Worm (Caenorhabditis elegans): ENCODE data around the gene C04F6.9.

The C04F6.9 gene

ce11 chrX:3401701-3402100 lies at the start of gene C04F6.9:
C04F6.9 (plus strand) TSS chrX:3402001.
- TF ChIP-seq scrt-1 (GFP tag; IDR thresholded peaks at IDR 0.05) (no peak), flt-1 (GFP tag; IDR thresholded peaks at IDR 0.05) (no peak), ets-7 (tag; optimal IDR thresholded peaks at IDR 0.05) (no peak), tbx-37 (GFP tag; conservative IDR thresholded peaks at IDR 0.05) (no peak), hnd-1 (tag; optimal IDR thresholded peaks at IDR 0.05) (no peak), hmbx-1 (tag; optimal IDR thresholded peaks at IDR 0.05) (no peak), sea-1 (GFP tag; conservative IDR thresholded peaks at IDR 0.05) (no peak), F13C5.2 (tag; optimal IDR thresholded peaks at IDR 0.05) (no peak), pes-1 (GFP tag; IDR thresholded peaks at IDR 0.05) (no peak), B0310.2 (tag; optimal IDR thresholded peaks at IDR 0.05) (no peak), ama-1 (optimal IDR thresholded peaks at IDR 0.05) (no peak), aly-1 (tag; optimal IDR thresholded peaks at IDR 0.05) (no peak), ceh-36 (tag; optimal IDR thresholded peaks at IDR 0.05) (no peak), ceh-13 (GFP tag; optimal IDR thresholded peaks at IDR 0.05) (no peak)

- TF ChIP-seq aly-1 (tag; optimal IDR thresholded peaks at IDR 0.05) (no peak), ceh-13 (GFP tag; optimal IDR thresholded peaks at IDR 0.05) (no peak), hmbx-1 (tag; optimal IDR thresholded peaks at IDR 0.05) (no peak), ama-1 (optimal IDR thresholded peaks at IDR 0.05) (no peak), tra-4 (tag; optimal IDR thresholded peaks at IDR 0.05) (no peak), B0310.2 (tag; optimal IDR thresholded peaks at IDR 0.05) (no peak), flt-1 (GFP tag; IDR thresholded peaks at IDR 0.05) (no peak), tbx-37 (GFP tag; conservative IDR thresholded peaks at IDR 0.05) (no peak), pes-1 (GFP tag; IDR thresholded peaks at IDR 0.05) (no peak), scrt-1 (GFP tag; IDR thresholded peaks at IDR 0.05) (no peak), hmg-4 (GFP tag; optimal IDR thresholded peaks at IDR 0.05) (no peak), ets-7 (tag; optimal IDR thresholded peaks at IDR 0.05) (no peak), tbx-11 (GFP tag; IDR thresholded peaks at IDR 0.05) (no peak), hnd-1 (tag; optimal IDR thresholded peaks at IDR 0.05) (no peak), F13C5.2 (tag; optimal IDR thresholded peaks at IDR 0.05) (no peak), ceh-36 (tag; optimal IDR thresholded peaks at IDR 0.05) (no peak), sea-1 (GFP tag; conservative IDR thresholded peaks at IDR 0.05) (no peak)
Observed at ce11 chrX:3362378-3362777, 39.4 kb upstream of the C04F6.9 start, which contains the start of gene dhs-26. dhs-26 (minus strand) TSS chrX:3362493.

- TF ChIP-seq B0310.2 (tag; optimal IDR thresholded peaks at IDR 0.05): no peak
- TF ChIP-seq F13C5.2 (tag; optimal IDR thresholded peaks at IDR 0.05): no peak
- TF ChIP-seq tbx-37 (GFP tag; conservative IDR thresholded peaks at IDR 0.05): no peak
- no peak for TF ChIP-seq sea-1 (GFP tag; conservative IDR thresholded peaks at IDR 0.05)
- no peak for TF ChIP-seq ceh-13 (GFP tag; optimal IDR thresholded peaks at IDR 0.05)
- no peak for TF ChIP-seq hmg-4 (GFP tag; optimal IDR thresholded peaks at IDR 0.05)
- TF ChIP-seq pes-1 (GFP tag; IDR thresholded peaks at IDR 0.05): no peak
- TF ChIP-seq tra-4 (tag; optimal IDR thresholded peaks at IDR 0.05): no peak
- TF ChIP-seq ets-7 (tag; optimal IDR thresholded peaks at IDR 0.05): no peak
- TF ChIP-seq ceh-36 (tag; optimal IDR thresholded peaks at IDR 0.05): no peak
- no peak for TF ChIP-seq hnd-1 (tag; optimal IDR thresholded peaks at IDR 0.05)
- TF ChIP-seq aly-1 (tag; optimal IDR thresholded peaks at IDR 0.05): no peak
- no peak for TF ChIP-seq scrt-1 (GFP tag; IDR thresholded peaks at IDR 0.05)
- TF ChIP-seq tbx-11 (GFP tag; IDR thresholded peaks at IDR 0.05): no peak
- no peak for TF ChIP-seq flt-1 (GFP tag; IDR thresholded peaks at IDR 0.05)
- no peak for TF ChIP-seq hmbx-1 (tag; optimal IDR thresholded peaks at IDR 0.05)
Observed at ce11 chrX:3366782-3367181, 35.0 kb upstream of the C04F6.9 start.

DNA sequence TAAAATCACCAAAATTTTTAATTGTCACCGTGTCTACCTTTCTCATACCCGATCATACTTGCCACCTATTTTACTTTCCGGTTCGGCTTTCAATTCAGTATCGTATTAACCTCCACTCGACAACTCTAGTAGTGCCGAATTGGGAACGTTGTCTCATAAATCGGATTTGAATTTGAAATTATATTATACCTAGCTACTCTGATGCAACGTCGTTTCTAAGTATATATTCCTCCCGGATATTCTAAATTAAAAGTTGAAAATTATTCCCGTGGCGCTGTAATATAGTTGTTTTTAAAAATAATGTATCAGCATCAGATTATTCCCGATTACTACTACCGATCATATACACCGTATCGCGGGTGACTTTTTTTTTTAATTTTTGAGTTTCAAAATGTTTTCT lies 33.1 kb upstream of the C04F6.9 start, which contains the start of gene ZK563.2:
Gene ZK563.2 (plus strand): TSS at position 301 of the 400 bp plus-strand sequence.
- TF ChIP-seq ama-1 (optimal IDR thresholded peaks at IDR 0.05): no peak
- no peak for TF ChIP-seq tbx-11 (GFP tag; IDR thresholded peaks at IDR 0.05)
- no peak for TF ChIP-seq tra-4 (tag; optimal IDR thresholded peaks at IDR 0.05)
- no peak for TF ChIP-seq hmbx-1 (tag; optimal IDR thresholded peaks at IDR 0.05)
- no peak for TF ChIP-seq tbx-37 (GFP tag; conservative IDR thresholded peaks at IDR 0.05)
- no peak for TF ChIP-seq hmg-4 (GFP tag; optimal IDR thresholded peaks at IDR 0.05)
- TF ChIP-seq pes-1 (GFP tag; IDR thresholded peaks at IDR 0.05): no peak
- no peak for TF ChIP-seq scrt-1 (GFP tag; IDR thresholded peaks at IDR 0.05)

- TF ChIP-seq ceh-13 (GFP tag; optimal IDR thresholded peaks at IDR 0.05) (no peak), sea-1 (GFP tag; conservative IDR thresholded peaks at IDR 0.05) (no peak), B0310.2 (tag; optimal IDR thresholded peaks at IDR 0.05) (no peak), ets-7 (tag; optimal IDR thresholded peaks at IDR 0.05) (no peak), hmbx-1 (tag; optimal IDR thresholded peaks at IDR 0.05) (no peak), ceh-36 (tag; optimal IDR thresholded peaks at IDR 0.05) (no peak), tbx-37 (GFP tag; conservative IDR thresholded peaks at IDR 0.05) (no peak), ama-1 (optimal IDR thresholded peaks at IDR 0.05) (no peak), pes-1 (GFP tag; IDR thresholded peaks at IDR 0.05) (no peak), F13C5.2 (tag; optimal IDR thresholded peaks at IDR 0.05) (no peak), aly-1 (tag; optimal IDR thresholded peaks at IDR 0.05) (no peak), hnd-1 (tag; optimal IDR thresholded peaks at IDR 0.05) (no peak), hmg-4 (GFP tag; optimal IDR thresholded peaks at IDR 0.05) (no peak), tbx-11 (GFP tag; IDR thresholded peaks at IDR 0.05) (no peak), flt-1 (GFP tag; IDR thresholded peaks at IDR 0.05) (no peak), scrt-1 (GFP tag; IDR thresholded peaks at IDR 0.05) (no peak), tra-4 (tag; optimal IDR thresholded peaks at IDR 0.05) (no peak)
Observed at ce11 chrX:3369442-3369841, 32.4 kb upstream of the C04F6.9 start.

DNA sequence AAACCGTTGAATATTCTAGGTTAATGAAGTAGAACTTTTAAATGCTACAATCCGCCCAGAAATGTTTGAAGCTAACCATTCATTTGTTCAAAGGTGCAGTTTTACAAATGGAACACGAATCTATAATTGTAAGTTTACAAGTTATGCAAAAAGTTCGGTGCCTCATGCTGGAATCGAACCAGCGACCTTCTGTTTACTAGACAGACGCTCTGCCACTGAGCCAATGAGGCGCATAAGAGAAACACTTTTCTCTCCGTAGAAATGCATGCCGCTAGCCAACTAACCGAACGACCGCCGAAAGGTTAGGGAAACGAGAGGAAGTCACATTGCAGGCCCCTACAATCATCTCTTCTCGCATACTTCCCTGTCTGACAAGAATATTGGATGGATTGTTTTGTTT lies 30.5 kb upstream of the C04F6.9 start:
- peak; percentile 93 for TF ChIP-seq scrt-1 (GFP tag; IDR thresholded peaks at IDR 0.05)
- TF ChIP-seq ets-7 (tag; optimal IDR thresholded peaks at IDR 0.05): peak; percentile 36
- TF ChIP-seq F13C5.2 (tag; optimal IDR thresholded peaks at IDR 0.05): peak; percentile 86
- peak; percentile 88 for TF ChIP-seq aly-1 (tag; optimal IDR thresholded peaks at IDR 0.05)
- peak; percentile 71 for TF ChIP-seq tra-4 (tag; optimal IDR thresholded peaks at IDR 0.05)
- peak; percentile 92 for TF ChIP-seq sea-1 (GFP tag; conservative IDR thresholded peaks at IDR 0.05)
- peak; percentile 81 for TF ChIP-seq B0310.2 (tag; optimal IDR thresholded peaks at IDR 0.05)
- peak; percentile 81 for TF ChIP-seq ceh-13 (GFP tag; optimal IDR thresholded peaks at IDR 0.05)
- TF ChIP-seq ama-1 (optimal IDR thresholded peaks at IDR 0.05): no peak
- TF ChIP-seq ceh-36 (tag; optimal IDR thresholded peaks at IDR 0.05): peak; percentile 77
- peak; percentile 84 for TF ChIP-seq tbx-11 (GFP tag; IDR thresholded peaks at IDR 0.05)
- peak; percentile 71 for TF ChIP-seq hnd-1 (tag; optimal IDR thresholded peaks at IDR 0.05)
- peak; percentile 95 for TF ChIP-seq pes-1 (GFP tag; IDR thresholded peaks at IDR 0.05)
- TF ChIP-seq flt-1 (GFP tag; IDR thresholded peaks at IDR 0.05): peak; percentile 94
- TF ChIP-seq hmg-4 (GFP tag; optimal IDR thresholded peaks at IDR 0.05): peak; percentile 88
- TF ChIP-seq tbx-37 (GFP tag; conservative IDR thresholded peaks at IDR 0.05): peak; percentile 90
- peak; percentile 62 for TF ChIP-seq hmbx-1 (tag; optimal IDR thresholded peaks at IDR 0.05)

DNA sequence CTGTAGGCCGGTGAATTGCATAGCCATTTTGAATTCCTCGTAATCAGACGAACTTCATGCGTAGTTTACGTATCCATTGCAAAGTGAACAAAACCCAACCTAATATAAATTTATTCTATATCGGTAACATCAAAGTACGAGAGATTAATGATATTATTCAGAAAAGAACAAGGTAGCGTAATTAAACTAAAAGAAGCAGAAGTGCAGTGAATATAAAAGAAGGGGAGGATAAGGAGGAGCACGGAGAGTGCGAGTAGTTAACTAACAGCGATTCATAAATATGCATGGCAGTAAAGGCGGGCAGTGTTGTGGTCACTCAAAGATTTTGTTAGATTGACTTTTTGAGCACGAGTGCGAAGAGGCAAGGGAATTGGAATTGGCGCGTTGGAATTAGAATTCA lies 27.2 kb upstream of the C04F6.9 start, which contains the start of gene clc-3:
Gene clc-3 (minus strand): TSS at position 101 of the 400 bp plus-strand sequence.
- TF ChIP-seq ceh-36 (tag; optimal IDR thresholded peaks at IDR 0.05): no peak
- TF ChIP-seq F13C5.2 (tag; optimal IDR thresholded peaks at IDR 0.05): no peak
- TF ChIP-seq ama-1 (optimal IDR thresholded peaks at IDR 0.05): no peak
- no peak for TF ChIP-seq ets-7 (tag; optimal IDR thresholded peaks at IDR 0.05)
- no peak for TF ChIP-seq aly-1 (tag; optimal IDR thresholded peaks at IDR 0.05)
- TF ChIP-seq hmbx-1 (tag; optimal IDR thresholded peaks at IDR 0.05): no peak
- no peak for TF ChIP-seq B0310.2 (tag; optimal IDR thresholded peaks at IDR 0.05)
- TF ChIP-seq hnd-1 (tag; optimal IDR thresholded peaks at IDR 0.05): no peak
- TF ChIP-seq tbx-11 (GFP tag; IDR thresholded peaks at IDR 0.05): no peak
- no peak for TF ChIP-seq sea-1 (GFP tag; conservative IDR thresholded peaks at IDR 0.05)
- no peak for TF ChIP-seq scrt-1 (GFP tag; IDR thresholded peaks at IDR 0.05)
